Fruit fly (Drosophila melanogaster): ENCODE results near the gene obst-B.

- TF ChIP-seq kay (GFP tag; ENCODE audit: borderline replicate concordance) (no peak), ovo (GFP tag; optimal IDR thresholded peaks at IDR 0.05) (no peak), CG33017 (tag; optimal IDR thresholded peaks at IDR 0.05) (no peak), CG12768 (GFP tag; optimal IDR thresholded peaks at IDR 0.05) (no peak)
Measured at dm6 chr2L:10053583-10054263, 21.2 kb downstream of the obst-B start, which contains the start of gene Cpr31A.

Measured in whole organism, adult.